Worm (Caenorhabditis elegans) whole organism, L3 larva: ENCODE measurements around the gene srh-170.
A peak's percentile ranks its signal among the peaks of the same experiment; 100 is the strongest.

Source experiments
- R02D3.7 ChIP-seq: fragments of 150-350 bp; optimal IDR thresholded peaks from 2 replicates; lab custom pipeline; 2014; ENCODE audit warnings: missing biosample characterization, missing genetic modification characterization
- ZK546.5 ChIP-seq: sonication (generic microtip); optimal IDR thresholded peaks from 2 replicates; lab custom pipeline; 2017; ENCODE audit warnings: missing biosample characterization, missing genetic modification characterization
- ama-1 ChIP-seq: fragments of 150-350 bp; optimal IDR thresholded peaks from 2 replicates; lab custom pipeline; 2018
- ceh-16 ChIP-seq: sonication (generic microtip); optimal IDR thresholded peaks from 2 replicates; lab custom pipeline; 2017; ENCODE audit warnings: missing biosample characterization, missing genetic modification characterization
- daf-12 ChIP-seq: fragments of 150-350 bp; optimal IDR thresholded peaks from 2 replicates; lab custom pipeline; 2014; ENCODE audit warnings: missing biosample characterization, missing genetic modification reagents, missing genetic modification characterization
- egl-27 ChIP-seq: sonication (generic microtip); optimal IDR thresholded peaks from 4 replicates; lab custom pipeline; 2017; ENCODE audit warnings: missing biosample characterization, missing genetic modification reagents, missing genetic modification characterization
- egl-5 ChIP-seq: fragments of 150-350 bp; optimal IDR thresholded peaks from 2 replicates; lab custom pipeline; 2017; ENCODE audit warnings: missing biosample characterization, missing genetic modification reagents, missing genetic modification characterization, inconsistent platforms
- elt-2 ChIP-seq: sonication (generic microtip); optimal IDR thresholded peaks from 2 replicates; lab custom pipeline; 2016; ENCODE audit warnings: missing genetic modification reagents, mild to moderate bottlenecking, missing genetic modification characterization, missing compliant biosample characterization
- elt-3 ChIP-seq, 3 experiments: fragments of 150-350 bp in 1 of 3; sonication (generic microtip) in 2 of 3; optimal IDR thresholded peaks; 2 replicates in 2 of 3; 4 replicates in 1 of 3; lab custom pipeline; 2014 to 2017; ENCODE audit warnings: missing biosample characterization in 3 of 3, missing genetic modification characterization in 3 of 3
- eor-1 ChIP-seq, 2 experiments: fragments of 150-350 bp; optimal IDR thresholded peaks; 2 replicates each; lab custom pipeline; 2014 to 2018; ENCODE audit warnings: missing biosample characterization in 2 of 2, missing genetic modification characterization in 2 of 2
- fkh-10 ChIP-seq: sonication (generic microtip); optimal IDR thresholded peaks from 2 replicates; lab custom pipeline; 2017; ENCODE audit warnings: missing biosample characterization, missing genetic modification reagents, missing genetic modification characterization
- fos-1 ChIP-seq: fragments of 150-350 bp; optimal IDR thresholded peaks from 2 replicates; lab custom pipeline; 2014; ENCODE audit warnings: missing biosample characterization, missing genetic modification characterization
- hmg-11 ChIP-seq: sonication (generic microtip); optimal IDR thresholded peaks from 2 replicates; lab custom pipeline; 2016; ENCODE audit warnings: missing genetic modification characterization, missing compliant biosample characterization
- jun-1 ChIP-seq: fragments of 150-350 bp; optimal IDR thresholded peaks from 2 replicates; lab custom pipeline; 2014; ENCODE audit warnings: missing biosample characterization, missing genetic modification reagents, missing genetic modification characterization
- lin-15B ChIP-seq: fragments of 150-350 bp; optimal IDR thresholded peaks from 2 replicates; lab custom pipeline; 2014; ENCODE audit warnings: missing biosample characterization, missing genetic modification characterization
- lin-39 ChIP-seq: fragments of 150-350 bp; optimal IDR thresholded peaks from 2 replicates; lab custom pipeline; 2018; ENCODE audit warnings: missing biosample characterization, missing genetic modification reagents, missing genetic modification characterization
- mdl-1 ChIP-seq: fragments of 150-350 bp; optimal IDR thresholded peaks from 2 replicates; lab custom pipeline; 2014; ENCODE audit warnings: missing biosample characterization, missing genetic modification characterization
- mml-1 ChIP-seq: fragments of 150-350 bp; sonication (generic microtip); optimal IDR thresholded peaks from 3 replicates; lab custom pipeline; 2014; ENCODE audit warnings: missing biosample characterization, missing genetic modification characterization
- nhr-11 ChIP-seq: fragments of 150-350 bp; optimal IDR thresholded peaks from 2 replicates; lab custom pipeline; 2014; ENCODE audit warnings: missing biosample characterization, missing genetic modification characterization
- nhr-12 ChIP-seq: fragments of 150-350 bp; optimal IDR thresholded peaks from 2 replicates; lab custom pipeline; 2014; ENCODE audit warnings: missing biosample characterization, missing genetic modification characterization
- nhr-23 ChIP-seq: fragments of 150-350 bp; optimal IDR thresholded peaks from 2 replicates; lab custom pipeline; 2014; ENCODE audit warnings: missing biosample characterization, missing genetic modification reagents, missing genetic modification characterization
- nhr-237 ChIP-seq: fragments of 150-350 bp; optimal IDR thresholded peaks from 2 replicates; lab custom pipeline; 2014; ENCODE audit warnings: missing biosample characterization, missing genetic modification characterization
- nhr-25 ChIP-seq: sonication (generic microtip); optimal IDR thresholded peaks from 2 replicates; lab custom pipeline; 2017; ENCODE audit warnings: missing biosample characterization, missing genetic modification characterization
- nhr-28 ChIP-seq: fragments of 150-350 bp; optimal IDR thresholded peaks from 2 replicates; lab custom pipeline; 2014; ENCODE audit warnings: missing biosample characterization, missing genetic modification characterization
- nhr-43 ChIP-seq: sonication (generic microtip); optimal IDR thresholded peaks from 2 replicates; lab custom pipeline; 2016; ENCODE audit warnings: mild to moderate bottlenecking, missing genetic modification characterization, missing compliant biosample characterization; ENCODE audit not compliant: poor library complexity, severe bottlenecking
- nhr-67 ChIP-seq: fragments of 150-350 bp; optimal IDR thresholded peaks from 2 replicates; lab custom pipeline; 2014; ENCODE audit warnings: missing biosample characterization, missing genetic modification characterization
- pha-4 ChIP-seq: fragments of 150-350 bp; optimal IDR thresholded peaks from 2 replicates; lab custom pipeline; 2014; ENCODE audit warnings: missing biosample characterization, missing genetic modification reagents, missing genetic modification characterization
- skn-1 ChIP-seq: fragments of 150-350 bp; optimal IDR thresholded peaks from 2 replicates; lab custom pipeline; 2014; ENCODE audit warnings: missing biosample characterization, missing genetic modification characterization
- snpc-4 ChIP-seq: fragments of 150-350 bp; optimal IDR thresholded peaks from 2 replicates; lab custom pipeline; 2014; ENCODE audit warnings: missing biosample characterization, missing genetic modification characterization
- tbx-2 ChIP-seq: sonication (generic microtip); optimal IDR thresholded peaks from 2 replicates; lab custom pipeline; 2016; ENCODE audit warnings: mild to moderate bottlenecking, missing genetic modification characterization, missing compliant biosample characterization
- unc-39 ChIP-seq: sonication (generic microtip); optimal IDR thresholded peaks from 4 replicates; lab custom pipeline; 2017; ENCODE audit warnings: missing biosample characterization, missing genetic modification characterization
- unc-62 ChIP-seq: fragments of 150-350 bp; sonication (generic microtip); optimal IDR thresholded peaks from 4 replicates; lab custom pipeline; 2014; ENCODE audit warnings: missing biosample characterization, missing genetic modification reagents, missing genetic modification characterization
- ztf-11 ChIP-seq: fragments of 150-350 bp; optimal IDR thresholded peaks from 2 replicates; lab custom pipeline; 2014; ENCODE audit warnings: missing biosample characterization, missing genetic modification characterization
- ztf-4 ChIP-seq: fragments of 150-350 bp; optimal IDR thresholded peaks from 2 replicates; lab custom pipeline; 2014; ENCODE audit warnings: missing biosample characterization, missing genetic modification characterization

srh-170 gene

DNA sequence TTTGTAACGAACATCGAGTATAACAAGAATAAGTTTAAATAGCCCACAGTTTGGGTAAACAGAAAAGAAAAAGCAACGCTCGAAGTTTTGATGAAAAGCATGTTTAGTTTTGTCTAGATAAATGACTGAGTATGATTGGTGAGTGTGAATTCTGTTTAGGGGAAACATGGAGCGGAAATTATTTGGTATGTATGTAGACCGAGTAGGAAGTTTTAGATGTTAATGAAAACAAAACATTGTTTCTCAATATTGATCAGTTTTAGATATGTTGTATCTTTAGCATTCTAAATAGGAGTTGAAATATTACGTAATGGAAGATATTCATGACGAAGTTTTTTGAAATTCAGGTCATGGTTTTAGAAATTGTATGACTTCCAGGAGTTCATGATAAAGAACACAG lies 24.0 kb upstream of the srh-170 start, which contains the start of gene srbc-63:
Gene srbc-63, minus strand, starts transcription at position 101 of the 400 bp plus-strand sequence.
- TF ChIP-seq jun-1 (tag; lab: Kevin White, UChicago) (no peak), mml-1 (tag; lab: Kevin White, UChicago) (no peak), ztf-11 (tag; lab: Kevin White, UChicago) (no peak), ZK546.5 (tag; lab: Kevin White, UChicago) (no peak), daf-12 (tag; lab: Kevin White, UChicago) (no peak), nhr-25 (tag; lab: Kevin White, UChicago) (no peak), nhr-12 (tag; lab: Kevin White, UChicago) (no peak), fkh-10 (GFP tag; lab: Kevin White, UChicago) (no peak), nhr-11 (no peak), unc-39 (tag; lab: Kevin White, UChicago) (no peak)

DNA sequence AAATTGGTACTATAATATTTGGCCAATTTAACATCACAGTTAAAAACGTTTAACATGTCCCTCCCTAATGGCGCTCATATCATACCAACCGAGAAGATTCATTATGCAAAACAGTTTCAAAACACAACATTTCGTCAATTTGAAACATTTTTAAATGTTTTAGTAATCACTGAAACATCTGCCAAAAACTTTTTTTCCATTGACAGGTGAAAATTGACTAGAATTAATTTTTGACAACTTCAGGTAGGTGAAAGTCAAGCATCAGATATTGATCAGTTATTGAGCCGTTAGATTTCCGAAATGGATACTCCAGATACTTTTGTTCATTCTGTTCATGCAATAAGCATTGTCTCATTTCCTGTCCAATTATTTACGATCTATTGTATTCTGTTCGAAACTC lies 18.3 kb upstream of the srh-170 start, which contains the start of gene srh-257:
Gene srh-257, plus strand, starts transcription at position 301 of the 400 bp plus-strand sequence.
- TF ChIP-seq unc-62 (no peak), egl-5 (tag; lab: Kevin White, UChicago) (no peak), lin-15B (tag; lab: Kevin White, UChicago) (no peak), nhr-28 (tag; lab: Kevin White, UChicago) (no peak), nhr-11 (no peak), nhr-43 (no peak), nhr-67 (tag; lab: Kevin White, UChicago) (no peak), fkh-10 (GFP tag; lab: Kevin White, UChicago) (no peak), nhr-23 (tag; lab: Kevin White, UChicago) (no peak), fos-1 (tag; lab: Kevin White, UChicago) (no peak), ama-1 (lab: Kevin White, UChicago) (no peak), elt-3 (tag; optimal IDR thresholded peaks at IDR 0.05; lab: Kevin White, UChicago) (no peak), elt-2 (tag; lab: Kevin White, UChicago) (no peak), jun-1 (tag; lab: Kevin White, UChicago) (no peak), nhr-12 (tag; lab: Kevin White, UChicago) (no peak), ztf-4 (no peak), ztf-11 (tag; lab: Kevin White, UChicago) (no peak), pha-4 (tag; lab: Kevin White, UChicago) (no peak), eor-1 (tag; optimal IDR thresholded peaks at IDR 0.05; lab: Kevin White, UChicago) (no peak)

DNA sequence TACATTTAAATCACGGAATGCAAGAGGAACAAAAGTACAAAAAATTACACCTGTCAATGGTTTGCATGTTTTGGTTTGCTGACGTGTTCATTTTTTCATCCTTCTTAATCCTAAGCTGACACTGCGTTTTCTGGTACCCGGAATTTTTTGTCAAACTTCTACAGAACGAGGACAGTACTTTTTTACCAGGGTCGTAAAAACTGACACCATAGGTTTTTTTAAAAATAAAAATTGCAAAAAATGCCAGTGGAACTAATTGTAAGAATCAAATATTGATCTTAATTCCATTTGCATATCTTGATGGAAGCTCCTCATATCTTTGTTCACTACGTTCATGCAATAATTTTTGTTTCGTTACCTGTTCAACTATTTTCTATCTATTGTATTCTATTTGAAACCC lies 16.2 kb upstream of the srh-170 start, which contains the start of gene srh-258:
Gene srh-258, plus strand, starts transcription at position 301 of the 400 bp plus-strand sequence.
- TF ChIP-seq R02D3.7 (tag; lab: Kevin White, UChicago): no peak
- TF ChIP-seq nhr-23 (tag; lab: Kevin White, UChicago): no peak
- no peak for TF ChIP-seq nhr-11
- TF ChIP-seq ZK546.5 (tag; lab: Kevin White, UChicago): no peak
- TF ChIP-seq elt-3 (tag; optimal IDR thresholded peaks at IDR 0.05; lab: Kevin White, UChicago): no peak
- no peak for TF ChIP-seq fkh-10 (GFP tag; lab: Kevin White, UChicago)
- no peak for TF ChIP-seq ceh-16 (tag; lab: Kevin White, UChicago)
- TF ChIP-seq nhr-43: no peak
- no peak for TF ChIP-seq lin-39
- no peak for TF ChIP-seq ama-1 (lab: Kevin White, UChicago)
- no peak for TF ChIP-seq ztf-4
- no peak for TF ChIP-seq unc-39 (tag; lab: Kevin White, UChicago)
- TF ChIP-seq fos-1 (tag; lab: Kevin White, UChicago): no peak
- TF ChIP-seq jun-1 (tag; lab: Kevin White, UChicago): no peak
- TF ChIP-seq mdl-1 (tag; lab: Kevin White, UChicago): no peak
- TF ChIP-seq nhr-237 (tag; lab: Kevin White, UChicago): no peak
- no peak for TF ChIP-seq nhr-25 (tag; lab: Kevin White, UChicago)
- TF ChIP-seq skn-1 (tag; lab: Kevin White, UChicago): no peak
- TF ChIP-seq, all 47 proteins: peak for 0

- TF ChIP-seq pha-4 (tag; lab: Kevin White, UChicago) (peak; percentile 41), hmg-11 (no peak), egl-5 (tag; lab: Kevin White, UChicago) (no peak)
Measured at ce11 chrV:15401856-15402314, 13.2 kb upstream of the srh-170 start, which contains the start of gene fbxa-135. fbxa-135 (plus strand) TSS chrV:15402264.

DNA sequence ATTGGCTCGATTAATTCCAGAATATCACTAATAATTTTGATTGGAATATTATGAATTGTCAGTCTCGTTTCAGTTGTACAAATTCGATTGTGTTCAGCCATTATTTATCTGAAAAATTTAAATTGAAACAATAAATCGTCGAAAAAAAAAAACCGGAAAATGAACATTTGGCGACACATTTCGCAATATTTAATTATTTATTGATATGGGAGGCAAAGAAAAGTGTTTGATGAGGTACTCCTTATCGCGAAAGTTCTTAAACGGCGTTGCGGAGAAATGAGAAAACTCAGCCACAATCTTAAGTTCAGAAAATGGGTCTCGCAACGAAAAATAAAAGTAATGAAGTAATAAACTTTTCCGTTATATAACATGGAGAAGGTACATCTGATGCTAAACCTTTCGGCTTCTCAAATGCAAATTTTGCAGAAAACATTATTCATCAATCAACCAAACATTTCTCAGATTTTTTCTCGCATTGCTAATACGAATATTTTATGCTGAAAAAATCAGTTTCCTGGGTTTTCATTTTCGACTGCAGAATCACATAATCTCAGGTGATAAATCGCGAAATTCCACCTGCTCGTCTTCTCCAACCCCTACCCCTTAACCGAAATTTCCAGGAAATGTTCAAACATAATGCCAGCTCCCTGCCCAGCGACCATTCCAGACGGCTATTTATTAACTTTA lies 11.2 kb upstream of the srh-170 start, which contains the start of the genes T06E6.15 and sri-7:
Gene T06E6.15, minus strand, starts transcription at position 101 of the 687 bp plus-strand sequence.
Gene sri-7, plus strand, starts transcription at position 637 of the 687 bp plus-strand sequence.
- TF ChIP-seq lin-15B (tag; lab: Kevin White, UChicago) (no peak), tbx-2 (tag; lab: Kevin White, UChicago) (no peak), snpc-4 (no peak), nhr-12 (tag; lab: Kevin White, UChicago) (no peak), egl-27 (tag; lab: Kevin White, UChicago) (no peak), jun-1 (tag; lab: Kevin White, UChicago) (no peak)
- TF ChIP-seq, all 47 proteins: peak for 0
